Worm (Caenorhabditis elegans) whole organism, young adult: ENCODE measurements around the gene B0280.11.

ENCODE experiments used
- B0035.1 ChIP-seq: sonication (generic microtip); optimal IDR thresholded peaks from 2 replicates; lab custom pipeline; 2016; ENCODE audit warnings: missing genetic modification characterization, mild to moderate bottlenecking, missing compliant biosample characterization, missing genotype, missing genetic modification reagents
- B0261.1 ChIP-seq: sonication (generic microtip); optimal IDR thresholded peaks from 2 replicates; lab custom pipeline; 2016; ENCODE audit warnings: mild to moderate bottlenecking, missing genetic modification characterization, moderate library complexity, missing compliant biosample characterization
- F10E7.11 ChIP-seq: sonication (generic microtip); optimal IDR thresholded peaks from 2 replicates; lab custom pipeline; 2017; ENCODE audit warnings: mild to moderate bottlenecking, missing genetic modification characterization, moderate library complexity, missing compliant biosample characterization
- F33H1.4 ChIP-seq: fragments of 200-800 bp; sonication (Bioruptor generic); IDR thresholded peaks from 2 replicates; pipeline ENCODE4 v1.3.6; 2022; ENCODE audit warnings: missing genetic modification reagents, missing genetic modification characterization, missing compliant biosample characterization
- F37B4.10 ChIP-seq: fragments of 200-800 bp; sonication (Bioruptor generic); IDR thresholded peaks from 2 replicates; pipeline ENCODE4 v1.3.6; 2022; ENCODE audit warnings: missing genetic modification characterization, missing compliant biosample characterization
- F49E8.2 ChIP-seq: sonication (generic microtip); optimal IDR thresholded peaks from 3 replicates; lab custom pipeline; 2017; ENCODE audit warnings: missing genetic modification characterization, mild to moderate bottlenecking, missing compliant biosample characterization, antibody characterized with exemption, moderate library complexity; ENCODE audit not compliant: insufficient read depth
- F57A8.1 ChIP-seq: fragments of 200-800 bp; sonication (Bioruptor generic); optimal IDR thresholded peaks from 2 replicates; lab custom pipeline; 2018; ENCODE audit warnings: mild to moderate bottlenecking, missing genetic modification characterization, moderate library complexity, missing compliant biosample characterization
- F57C9.4 ChIP-seq: sonication (generic microtip); optimal IDR thresholded peaks from 2 replicates; lab custom pipeline; 2017; ENCODE audit warnings: mild to moderate bottlenecking, missing genetic modification characterization, missing compliant biosample characterization
- Y95B8A.8 ChIP-seq: fragments of 200-800 bp; sonication (Bioruptor generic); IDR thresholded peaks from 2 replicates; pipeline ENCODE4 v1.3.6; 2022; ENCODE audit warnings: missing genetic modification reagents, missing genetic modification characterization, missing compliant biosample characterization
- ZK185.1 ChIP-seq: sonication (generic microtip); optimal IDR thresholded peaks from 2 replicates; lab custom pipeline; 2016; ENCODE audit warnings: mild to moderate bottlenecking, missing genetic modification characterization, missing compliant biosample characterization; ENCODE audit not compliant: poor library complexity, severe bottlenecking
- aptf-2 ChIP-seq: fragments of 200-800 bp; sonication (Bioruptor generic); conservative IDR thresholded peaks from 2 replicates; pipeline ENCODE4 v1.3.6; 2022; ENCODE audit warnings: missing genetic modification reagents, missing genetic modification characterization, missing compliant biosample characterization
- aptf-3 ChIP-seq: fragments of 200-800 bp; sonication (Bioruptor generic); IDR thresholded peaks from 2 replicates; pipeline ENCODE4 v1.3.6; 2022; ENCODE audit warnings: missing genetic modification characterization, missing compliant biosample characterization
- atf-7 ChIP-seq: sonication (generic microtip); optimal IDR thresholded peaks from 2 replicates; lab custom pipeline; 2017; ENCODE audit warnings: mild to moderate bottlenecking, missing genetic modification characterization, missing compliant biosample characterization
- attf-3 ChIP-seq: fragments of 200-800 bp; sonication (Bioruptor generic); conservative IDR thresholded peaks from 2 replicates; pipeline ENCODE4 v1.3.6; 2022; ENCODE audit warnings: missing genetic modification reagents, missing genetic modification characterization, missing compliant biosample characterization
- attf-5 ChIP-seq: fragments of 200-800 bp; sonication (Bioruptor generic); optimal IDR thresholded peaks from 2 replicates; lab custom pipeline; 2018; ENCODE audit warnings: mild to moderate bottlenecking, missing genetic modification characterization, missing compliant biosample characterization
- ceh-100 ChIP-seq: fragments of 200-800 bp; sonication (Bioruptor generic); IDR thresholded peaks from 2 replicates; pipeline ENCODE4 v1.3.6; 2022; ENCODE audit warnings: missing genetic modification reagents, missing genetic modification characterization, missing compliant biosample characterization
- ceh-27 ChIP-seq: fragments of 200-800 bp; sonication (Bioruptor generic); optimal IDR thresholded peaks from 2 replicates; lab custom pipeline; 2018; ENCODE audit warnings: mild to moderate bottlenecking, missing genetic modification characterization, moderate library complexity, missing compliant biosample characterization
- ceh-91 ChIP-seq: fragments of 200-800 bp; sonication (Bioruptor generic); IDR thresholded peaks from 2 replicates; pipeline ENCODE4 v1.3.6; 2022; ENCODE audit warnings: missing genetic modification reagents, missing genetic modification characterization, missing compliant biosample characterization
- egl-44 ChIP-seq: fragments of 200-800 bp; sonication (Bioruptor generic); IDR thresholded peaks from 2 replicates; pipeline ENCODE4 v1.3.6; 2022; ENCODE audit warnings: missing genetic modification reagents, missing genetic modification characterization, missing compliant biosample characterization
- him-1 ChIP-seq: sonication (generic microtip); optimal IDR thresholded peaks from 2 replicates; lab custom pipeline; 2016; ENCODE audit warnings: missing genotype, missing genetic modification reagents, missing genetic modification characterization, missing compliant biosample characterization
- hlh-26 ChIP-seq: fragments of 200-800 bp; sonication (Bioruptor generic); conservative IDR thresholded peaks from 2 replicates; pipeline ENCODE4 v1.3.6; 2022; ENCODE audit warnings: missing genetic modification reagents, missing genetic modification characterization, missing compliant biosample characterization
- hmg-20 ChIP-seq: fragments of 200-800 bp; sonication (Bioruptor generic); IDR thresholded peaks from 2 replicates; pipeline ENCODE4 v1.3.6; 2022; ENCODE audit warnings: missing genetic modification reagents, missing genetic modification characterization, missing compliant biosample characterization
- lag-1 ChIP-seq: fragments of 200-800 bp; sonication (Bioruptor generic); IDR thresholded peaks from 2 replicates; pipeline ENCODE4 v1.3.6; 2022; ENCODE audit warnings: missing genetic modification reagents, missing genetic modification characterization, missing compliant biosample characterization
- let-607 ChIP-seq, 2 experiments: fragments of 200-800 bp in 1 of 2; sonication (Bioruptor generic) in 1 of 2; sonication (generic microtip) in 1 of 2; optimal IDR thresholded peaks; 2 replicates each; lab custom pipeline; 2016 to 2018; ENCODE audit warnings: mild to moderate bottlenecking in 2 of 2, missing compliant biosample characterization in 2 of 2, missing genetic modification characterization in 2 of 2, moderate library complexity in 2 of 2, missing genotype in 1 of 2
- lin-26 ChIP-seq: fragments of 200-800 bp; sonication (Bioruptor generic); IDR thresholded peaks from 2 replicates; pipeline ENCODE4 v1.3.6; 2022; ENCODE audit warnings: missing genetic modification reagents, missing genetic modification characterization, missing compliant biosample characterization
- lin-35 ChIP-seq, 3 experiments: fragments of 150-350 bp in 2 of 3; sonication (generic microtip) in 1 of 3; optimal IDR thresholded peaks; 2 replicates each; lab custom pipeline; 2014 to 2018; ENCODE audit warnings: missing biosample characterization in 3 of 3, missing genetic modification characterization in 3 of 3, missing genetic modification reagents in 3 of 3
- lir-1 ChIP-seq: fragments of 200-800 bp; sonication (Bioruptor generic); conservative IDR thresholded peaks from 2 replicates; pipeline ENCODE4 v1.3.6; 2022; ENCODE audit warnings: missing genetic modification reagents, missing genetic modification characterization, missing compliant biosample characterization
- lsl-1 ChIP-seq: fragments of 200-800 bp; sonication (Bioruptor generic); optimal IDR thresholded peaks from 2 replicates; lab custom pipeline; 2018; ENCODE audit warnings: mild to moderate bottlenecking, missing genetic modification characterization, moderate library complexity, missing compliant biosample characterization
- madf-10 ChIP-seq: sonication (generic microtip); optimal IDR thresholded peaks from 2 replicates; lab custom pipeline; 2016; ENCODE audit warnings: mild to moderate bottlenecking, missing genetic modification characterization, missing compliant biosample characterization
- nhr-179 ChIP-seq: sonication (generic microtip); optimal IDR thresholded peaks from 2 replicates; lab custom pipeline; 2016; ENCODE audit warnings: mild to moderate bottlenecking, missing genetic modification characterization, missing compliant biosample characterization
- nhr-80 ChIP-seq: sonication (generic microtip); optimal IDR thresholded peaks from 2 replicates; lab custom pipeline; 2016; ENCODE audit warnings: missing genetic modification characterization, missing compliant biosample characterization
- pbrm-1 ChIP-seq: fragments of 200-800 bp; sonication (Bioruptor generic); IDR thresholded peaks from 2 replicates; pipeline ENCODE4 v1.3.6; 2022; ENCODE audit warnings: missing genetic modification reagents, missing genetic modification characterization, missing compliant biosample characterization
- pha-4 ChIP-seq: fragments of 150-350 bp; sonication (generic microtip); optimal IDR thresholded peaks from 2 replicates; lab custom pipeline; 2014; ENCODE audit warnings: missing biosample characterization, missing genetic modification reagents, missing genetic modification characterization
- repo-1 ChIP-seq: sonication (generic microtip); optimal IDR thresholded peaks from 2 replicates; lab custom pipeline; 2017; ENCODE audit warnings: mild to moderate bottlenecking, missing genetic modification characterization, missing compliant biosample characterization
- sdz-38 ChIP-seq: sonication (generic microtip); optimal IDR thresholded peaks from 2 replicates; lab custom pipeline; 2016; ENCODE audit warnings: missing genotype, missing genetic modification characterization, missing compliant biosample characterization
- snpc-1.1 ChIP-seq: sonication (generic microtip); optimal IDR thresholded peaks from 2 replicates; lab custom pipeline; 2017; ENCODE audit warnings: missing genetic modification characterization, mild to moderate bottlenecking, missing compliant biosample characterization, antibody characterized with exemption, moderate library complexity, missing genotype, missing genetic modification reagents; ENCODE audit not compliant: insufficient read depth
- snpc-1.3 ChIP-seq: sonication (generic microtip); optimal IDR thresholded peaks from 2 replicates; lab custom pipeline; 2017; ENCODE audit warnings: missing genetic modification characterization, mild to moderate bottlenecking, missing compliant biosample characterization, antibody characterized with exemption, moderate library complexity, missing genotype, missing genetic modification reagents; ENCODE audit not compliant: insufficient read depth
- snpc-3.4 ChIP-seq: sonication (generic microtip); optimal IDR thresholded peaks from 2 replicates; lab custom pipeline; 2017; ENCODE audit warnings: missing genetic modification characterization, mild to moderate bottlenecking, missing compliant biosample characterization, antibody characterized with exemption, moderate library complexity, missing genotype, missing genetic modification reagents
- snpc-4 ChIP-seq, 5 experiments: fragments of 150-350 bp in 1 of 5; sonication (generic microtip) in 4 of 5; optimal IDR thresholded peaks; 2 replicates each; lab custom pipeline; 2014 to 2018; ENCODE audit warnings: missing genetic modification characterization in 5 of 5, missing biosample characterization in 3 of 5, antibody characterized with exemption in 2 of 5, mild to moderate bottlenecking in 2 of 5, missing compliant biosample characterization in 2 of 5, missing genotype in 2 of 5, moderate library complexity in 2 of 5, missing genetic modification reagents in 1 of 5
- unc-130 ChIP-seq: sonication (generic microtip); optimal IDR thresholded peaks from 2 replicates; lab custom pipeline; 2016; ENCODE audit warnings: missing genetic modification reagents, missing genetic modification characterization, missing compliant biosample characterization
- ztf-3 ChIP-seq: fragments of 200-800 bp; sonication (Bioruptor generic); optimal IDR thresholded peaks from 2 replicates; lab custom pipeline; 2018; ENCODE audit warnings: mild to moderate bottlenecking, missing genetic modification characterization, missing compliant biosample characterization
- ztf-6 ChIP-seq: fragments of 200-800 bp; sonication (Bioruptor generic); IDR thresholded peaks from 2 replicates; pipeline ENCODE4 v1.3.6; 2022; ENCODE audit warnings: missing genetic modification reagents, missing genetic modification characterization, missing compliant biosample characterization

The B0280.11 gene

ce11 chrIII:7091042-7091441, 47.0 kb downstream of the B0280.11 start, which contains the start of gene ZK418.2 (continued):
- TF ChIP-seq ztf-6 (GFP tag; lab: Robert Waterston, UW) (no peak), hmg-20 (GFP tag; lab: Robert Waterston, UW) (no peak), madf-10 (tag; lab: Kevin White, UChicago) (no peak)

DNA sequence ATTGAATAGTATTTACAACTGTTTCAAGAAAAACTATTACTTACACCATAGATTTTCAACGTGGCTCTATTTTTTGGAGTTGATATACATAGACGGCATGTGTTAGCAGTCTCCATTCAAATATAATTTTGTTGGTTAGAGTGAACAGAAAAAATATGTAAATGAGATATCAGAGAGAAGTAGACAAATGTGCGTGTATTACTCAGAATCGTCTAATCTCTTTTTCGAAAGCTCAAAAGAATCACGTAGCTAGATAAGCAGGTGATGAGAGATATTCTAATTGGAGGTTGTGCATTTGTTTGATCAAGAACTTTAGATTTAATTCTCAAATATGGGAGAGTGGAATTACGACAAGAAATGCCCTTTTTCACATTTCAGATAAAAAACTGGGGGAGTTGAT, 47.5 kb downstream of the B0280.11 start, which contains the start of gene ZK418.10:
Gene ZK418.10, minus strand, starts transcription at position 148 of the 400 bp plus-strand sequence.
- TF ChIP-seq F57C9.4 (tag; lab: Kevin White, UChicago) (no peak), repo-1 (tag; lab: Kevin White, UChicago) (no peak), ceh-27 (GFP tag; lab: Kevin White, UChicago) (no peak), F49E8.2 (no peak), F10E7.11 (tag; lab: Kevin White, UChicago) (no peak), snpc-4 (GFP tag; optimal IDR thresholded peaks at IDR 0.05; lab: Kevin White, UChicago) (no peak), snpc-4 (tag; optimal IDR thresholded peaks at IDR 0.05; lab: Kevin White, UChicago) (no peak), lag-1 (GFP tag; lab: Robert Waterston, UW) (no peak), ztf-3 (no peak), sdz-38 (tag; lab: Kevin White, UChicago) (no peak), aptf-3 (GFP tag; lab: Robert Waterston, UW) (no peak)

DNA sequence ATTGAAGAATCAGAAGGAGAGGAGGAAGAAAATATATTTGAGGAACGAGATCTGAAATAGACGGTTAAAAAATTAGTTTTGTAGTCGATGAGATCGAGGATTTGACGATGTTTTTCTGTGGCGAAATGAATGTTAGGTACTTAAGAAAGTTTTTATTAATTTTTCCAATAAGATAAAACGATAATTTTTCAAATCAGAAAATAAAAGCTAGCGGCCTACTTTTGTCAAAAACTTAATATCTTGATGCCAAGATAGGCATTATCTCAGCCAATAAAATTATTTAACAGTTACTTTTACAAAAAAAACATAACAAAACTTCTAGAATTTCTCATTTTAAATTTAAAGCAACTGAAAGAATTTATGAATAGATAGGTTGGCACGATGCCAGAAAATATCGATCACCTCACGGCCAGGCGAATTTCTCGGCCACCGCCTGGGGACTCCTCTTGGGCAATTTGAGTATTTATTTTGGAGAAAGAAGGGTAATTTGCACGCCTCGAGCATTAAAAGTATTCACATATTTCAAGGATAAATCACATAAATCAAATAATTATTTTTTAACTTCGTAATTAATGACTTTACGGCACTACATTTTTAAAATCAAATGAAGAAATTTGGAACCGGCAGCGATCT, 50.3 kb downstream of the B0280.11 start, which contains the start of gene fubl-2:
Gene fubl-2, minus strand, starts transcription at position 51 of the 633 bp plus-strand sequence.
- TF ChIP-seq lir-1 (GFP tag; lab: Robert Waterston, UW) (no peak), egl-44 (GFP tag; lab: Robert Waterston, UW) (no peak), snpc-3.4 (peak; percentile 45), lsl-1 (GFP tag; lab: Kevin White, UChicago) (peak; percentile 39), hlh-26 (no peak), B0261.1 (tag; lab: Kevin White, UChicago) (no peak), snpc-4 (GFP tag; optimal IDR thresholded peaks at IDR 0.05; lab: Kevin White, UChicago) (no peak), snpc-4 (tag; optimal IDR thresholded peaks at IDR 0.05; lab: Kevin White, UChicago) (peak in 1 of 4 experiments; percentile 25), nhr-179 (tag; lab: Kevin White, UChicago) (no peak), lin-26 (GFP tag; lab: Robert Waterston, UW) (no peak), lin-35 (GFP tag; optimal IDR thresholded peaks at IDR 0.05; lab: Kevin White, UChicago) (no peak), ceh-91 (GFP tag; lab: Robert Waterston, UW) (peak; percentile 26; the same call in 1 of the 2 replicates), madf-10 (tag; lab: Kevin White, UChicago) (peak; percentile 29), F33H1.4 (GFP tag; lab: Robert Waterston, UW) (peak; percentile 60), snpc-1.1 (tag; lab: Kevin White, UChicago) (peak; percentile 28), ZK185.1 (tag; lab: Kevin White, UChicago) (peak; percentile 62), pbrm-1 (GFP tag; lab: Robert Waterston, UW) (no peak), him-1 (tag; lab: Kevin White, UChicago) (peak; percentile 5), attf-5 (peak; percentile 4), pha-4 (tag; lab: Kevin White, UChicago) (no peak), attf-3 (GFP tag; lab: Robert Waterston, UW) (0 out of 2 replicates have a peak, but pooled peaks have one; percentile 38), B0035.1 (tag; lab: Kevin White, UChicago) (no peak), unc-130 (peak; percentile 49), F37B4.10 (no peak), atf-7 (no peak), snpc-1.3 (tag; lab: Kevin White, UChicago) (no peak), nhr-80 (no peak), F57A8.1 (no peak), Y95B8A.8 (GFP tag; lab: Robert Waterston, UW) (no peak), ceh-100 (GFP tag; lab: Robert Waterston, UW) (0 out of 2 replicates have a peak, but pooled peaks have one; percentile 31), aptf-2 (GFP tag; lab: Robert Waterston, UW) (0 out of 2 replicates have a peak, but pooled peaks have one; percentile 63), let-607 (tag; optimal IDR thresholded peaks at IDR 0.05; lab: Kevin White, UChicago) (peak in 1 of 2 experiments; percentile 14)
